Fruit fly (Drosophila melanogaster) whole organism, embryonic: ENCODE results near the gene Elp6.

ENCODE experiments used
- CG11398 ChIP-seq: fragments of 200-800 bp; sonication (Bioruptor generic); optimal IDR thresholded peaks from 2 replicates; lab custom pipeline; 2016; ENCODE audit warnings: missing biosample characterization, missing genetic modification characterization
- CG11504 ChIP-seq: fragments of 200-800 bp; sonication (Bioruptor generic); optimal IDR thresholded peaks from 3 replicates; lab custom pipeline; 2019; ENCODE audit warnings: missing biosample characterization, mild to moderate bottlenecking, missing genetic modification characterization, moderate library complexity
- CG11696 ChIP-seq: fragments of 200-800 bp; sonication (Bioruptor generic); IDR thresholded peaks from 2 replicates; pipeline ENCODE4 v1.3.6; 2022; ENCODE audit warnings: missing biosample characterization, missing genetic modification characterization
- CG12071 ChIP-seq: fragments of 200-800 bp; sonication (Bioruptor generic); optimal IDR thresholded peaks from 3 replicates; lab custom pipeline; 2018; ENCODE audit warnings: missing biosample characterization, mild to moderate bottlenecking, missing genetic modification characterization
- CG12744 ChIP-seq: fragments of 200-800 bp; sonication (Bioruptor generic); optimal IDR thresholded peaks from 2 replicates; lab custom pipeline; 2016; ENCODE audit warnings: missing biosample characterization, missing genetic modification characterization
- CG12769 ChIP-seq: fragments of 200-800 bp; sonication (Bioruptor generic); optimal IDR thresholded peaks from 2 replicates; lab custom pipeline; 2019; ENCODE audit warnings: missing biosample characterization, mild to moderate bottlenecking, missing genetic modification characterization, moderate library complexity
- CG17802 ChIP-seq: fragments of 200-800 bp; sonication (Bioruptor generic); optimal IDR thresholded peaks from 2 replicates; lab custom pipeline; 2018; ENCODE audit warnings: missing biosample characterization, mild to moderate bottlenecking, missing genetic modification characterization, moderate library complexity
- CG18011 ChIP-seq: fragments of 200-800 bp; sonication (Bioruptor generic); optimal IDR thresholded peaks from 2 replicates; lab custom pipeline; 2017; ENCODE audit warnings: missing biosample characterization, missing genetic modification characterization, mild to moderate bottlenecking, moderate library complexity, missing genotype
- CG31441 ChIP-seq: fragments of 200-800 bp; sonication (Bioruptor generic); IDR thresholded peaks from 2 replicates; pipeline ENCODE4 v1.3.6; 2022; ENCODE audit warnings: missing biosample characterization, missing genetic modification characterization
- CG5953 ChIP-seq: fragments of 200-800 bp; sonication (Bioruptor generic); IDR thresholded peaks from 2 replicates; pipeline ENCODE4 v1.3.6; 2022; ENCODE audit warnings: missing biosample characterization, missing genetic modification characterization
- CG6654 ChIP-seq: fragments of 200-800 bp; sonication (Bioruptor generic); optimal IDR thresholded peaks from 2 replicates; lab custom pipeline; 2017; ENCODE audit warnings: missing biosample characterization, mild to moderate bottlenecking, missing genetic modification characterization
- CG7786 ChIP-seq: fragments of 200-800 bp; sonication (Bioruptor generic); optimal IDR thresholded peaks from 2 replicates; lab custom pipeline; 2016; ENCODE audit warnings: missing biosample characterization, missing genetic modification characterization
- CG7839 ChIP-seq: fragments of 200-800 bp; sonication (Bioruptor generic); optimal IDR thresholded peaks from 3 replicates; lab custom pipeline; 2018; ENCODE audit warnings: missing biosample characterization, mild to moderate bottlenecking, missing genetic modification characterization, moderate library complexity
- CG7987 ChIP-seq: fragments of 200-800 bp; sonication (Bioruptor generic); optimal IDR thresholded peaks from 2 replicates; lab custom pipeline; 2018; ENCODE audit warnings: missing biosample characterization, mild to moderate bottlenecking, missing genetic modification characterization, moderate library complexity
- CG8281 ChIP-seq: fragments of 200-800 bp; sonication (Bioruptor generic); optimal IDR thresholded peaks from 2 replicates; lab custom pipeline; 2018; ENCODE audit warnings: missing biosample characterization, mild to moderate bottlenecking, missing genetic modification characterization, moderate library complexity
- CG8944 ChIP-seq: fragments of 200-800 bp; sonication (Bioruptor generic); optimal IDR thresholded peaks from 3 replicates; lab custom pipeline; 2016; ENCODE audit warnings: missing biosample characterization, missing genetic modification characterization
- CG9437 ChIP-seq: fragments of 200-800 bp; sonication (Bioruptor generic); optimal IDR thresholded peaks from 2 replicates; lab custom pipeline; 2018; ENCODE audit warnings: missing biosample characterization, mild to moderate bottlenecking, missing genetic modification characterization
- CG9817 ChIP-seq: fragments of 200-800 bp; sonication (Bioruptor generic); optimal IDR thresholded peaks from 2 replicates; lab custom pipeline; 2018; ENCODE audit warnings: missing biosample characterization, mild to moderate bottlenecking, missing genetic modification characterization, moderate library complexity
- CHES-1-like ChIP-seq: fragments of 200-800 bp; sonication (Bioruptor generic); optimal IDR thresholded peaks from 2 replicates; lab custom pipeline; 2016; ENCODE audit warnings: missing biosample characterization, missing genetic modification characterization
- CoRest ChIP-seq: fragments of 200-800 bp; sonication (Bioruptor generic); optimal IDR thresholded peaks from 3 replicates; lab custom pipeline; 2018; ENCODE audit warnings: missing biosample characterization, mild to moderate bottlenecking, missing genetic modification characterization, moderate library complexity
- Elba2 ChIP-seq: fragments of 200-800 bp; sonication (Bioruptor generic); optimal IDR thresholded peaks from 3 replicates; lab custom pipeline; 2016; ENCODE audit warnings: missing biosample characterization, missing genetic modification characterization
- Fer3 ChIP-seq: fragments of 200-800 bp; sonication (Bioruptor generic); optimal IDR thresholded peaks from 2 replicates; lab custom pipeline; 2018; ENCODE audit warnings: missing biosample characterization, mild to moderate bottlenecking, missing genetic modification characterization, moderate library complexity
- NfI ChIP-seq: fragments of 200-800 bp; sonication (Bioruptor generic); optimal IDR thresholded peaks from 3 replicates; lab custom pipeline; 2018; ENCODE audit warnings: missing biosample characterization, mild to moderate bottlenecking, missing genetic modification characterization, moderate library complexity
- Oli ChIP-seq: fragments of 200-800 bp; sonication (Bioruptor generic); optimal IDR thresholded peaks from 2 replicates; lab custom pipeline; 2018; ENCODE audit warnings: missing biosample characterization, mild to moderate bottlenecking, missing genetic modification characterization, moderate library complexity
- PHDP ChIP-seq: fragments of 200-800 bp; sonication (Bioruptor generic); optimal IDR thresholded peaks from 3 replicates; lab custom pipeline; 2018; ENCODE audit warnings: missing biosample characterization, mild to moderate bottlenecking, missing genetic modification characterization, moderate library complexity
- Sox100B ChIP-seq: fragments of 200-800 bp; sonication (Bioruptor generic); optimal IDR thresholded peaks from 3 replicates; lab custom pipeline; 2018; ENCODE audit warnings: missing biosample characterization, mild to moderate bottlenecking, missing genetic modification characterization
- az2 ChIP-seq: fragments of 200-800 bp; sonication (Bioruptor generic); optimal IDR thresholded peaks from 3 replicates; lab custom pipeline; 2016; ENCODE audit warnings: missing biosample characterization, missing genetic modification characterization
- cato ChIP-seq: fragments of 200-800 bp; sonication (Bioruptor generic); optimal IDR thresholded peaks from 2 replicates; lab custom pipeline; 2016; ENCODE audit warnings: missing biosample characterization, missing genetic modification characterization, borderline replicate concordance
- ci ChIP-seq: fragments of 200-800 bp; sonication (Bioruptor generic); IDR thresholded peaks from 3 replicates; pipeline ENCODE4 v1.3.6; 2022; ENCODE audit warnings: missing biosample characterization, missing genetic modification characterization
- cwo ChIP-seq: fragments of 200-800 bp; sonication (Bioruptor generic); optimal IDR thresholded peaks from 3 replicates; lab custom pipeline; 2017; ENCODE audit warnings: missing biosample characterization, missing genetic modification characterization, mild to moderate bottlenecking, moderate library complexity, missing genetic modification reagents
- dimm ChIP-seq: fragments of 200-800 bp; sonication (Bioruptor generic); IDR thresholded peaks from 2 replicates; pipeline ENCODE4 v1.3.6; 2022; ENCODE audit warnings: missing biosample characterization, missing genetic modification characterization
- disco-r ChIP-seq: fragments of 200-800 bp; sonication (Bioruptor generic); optimal IDR thresholded peaks from 2 replicates; lab custom pipeline; 2016; ENCODE audit warnings: missing biosample characterization, missing genetic modification characterization
- dysf ChIP-seq: fragments of 200-800 bp; sonication (Bioruptor generic); IDR thresholded peaks from 3 replicates; pipeline ENCODE4 v1.3.6; 2022; ENCODE audit warnings: missing biosample characterization, missing genetic modification characterization
- esg ChIP-seq: fragments of 200-800 bp; sonication (Bioruptor generic); conservative IDR thresholded peaks from 2 replicates; pipeline ENCODE4 v1.3.6; 2022; ENCODE audit warnings: missing biosample characterization, missing genetic modification characterization
- exex ChIP-seq: fragments of 200-800 bp; sonication (Bioruptor generic); optimal IDR thresholded peaks from 4 replicates; lab custom pipeline; 2018; ENCODE audit warnings: missing biosample characterization, mild to moderate bottlenecking, missing genetic modification characterization, moderate library complexity
- hkb ChIP-seq, 2 experiments: fragments of 200-800 bp in 1 of 2; fragments of >200 bp in 1 of 2; sonication (Bioruptor generic) in 1 of 2; IDR thresholded peaks in 1 of 2; optimal IDR thresholded peaks in 1 of 2; 2 replicates each; pipeline versions ENCODE4 v1.3.6 to Lab custom; 2017 to 2022; ENCODE audit warnings: missing biosample characterization in 1 of 2, missing genetic modification characterization in 1 of 2
- lov ChIP-seq, 2 experiments: fragments of 200-800 bp in 1 of 2; fragments of >200 bp in 1 of 2; sonication (Bioruptor generic) in 1 of 2; IDR thresholded peaks in 1 of 2; optimal IDR thresholded peaks in 1 of 2; 2 replicates in 1 of 2; 3 replicates in 1 of 2; pipeline versions ENCODE4 v1.3.6 to Lab custom; 2017 to 2022; ENCODE audit warnings: missing biosample characterization in 1 of 2, missing genetic modification characterization in 1 of 2
- nau ChIP-seq: fragments of 200-800 bp; sonication (Bioruptor generic); optimal IDR thresholded peaks from 3 replicates; lab custom pipeline; 2017; ENCODE audit warnings: missing biosample characterization, mild to moderate bottlenecking, missing genetic modification characterization, missing genetic modification reagents
- nerfin-2 ChIP-seq: fragments of 200-800 bp; sonication (Bioruptor generic); IDR thresholded peaks from 2 replicates; pipeline ENCODE4 v1.3.6; 2022; ENCODE audit warnings: missing biosample characterization, missing genetic modification characterization; ENCODE audit not compliant: partially characterized antibody
- oc ChIP-seq: fragments of 200-800 bp; sonication (Bioruptor generic); optimal IDR thresholded peaks from 2 replicates; lab custom pipeline; 2018; ENCODE audit warnings: missing biosample characterization, mild to moderate bottlenecking, missing genetic modification characterization, moderate library complexity
- pzg ChIP-seq: fragments of 200-800 bp; sonication (Bioruptor generic); optimal IDR thresholded peaks from 3 replicates; lab custom pipeline; 2018; ENCODE audit warnings: missing biosample characterization, mild to moderate bottlenecking, missing genetic modification characterization, moderate library complexity
- sd ChIP-seq: fragments of 200-800 bp; sonication (Bioruptor generic); optimal IDR thresholded peaks from 3 replicates; lab custom pipeline; 2018; ENCODE audit warnings: missing biosample characterization, mild to moderate bottlenecking, missing genetic modification characterization, moderate library complexity
- shn ChIP-seq: fragments of 200-800 bp; sonication (Bioruptor generic); optimal IDR thresholded peaks from 3 replicates; lab custom pipeline; 2016; ENCODE audit warnings: missing biosample characterization, missing genetic modification characterization
- sqz ChIP-seq: fragments of 200-800 bp; sonication (Bioruptor generic); optimal IDR thresholded peaks from 3 replicates; lab custom pipeline; 2018; ENCODE audit warnings: missing biosample characterization, mild to moderate bottlenecking, missing genetic modification characterization
- usp ChIP-seq: fragments of >200 bp; optimal IDR thresholded peaks from 2 replicates; lab custom pipeline; 2017; ENCODE audit warnings: missing biosample characterization, missing genetic modification characterization
- vfl ChIP-seq: fragments of 200-800 bp; sonication (Bioruptor generic); optimal IDR thresholded peaks from 2 replicates; lab custom pipeline; 2016; ENCODE audit warnings: missing biosample characterization, missing genetic modification characterization
- vnd ChIP-seq: fragments of 200-800 bp; sonication (Bioruptor generic); IDR thresholded peaks from 3 replicates; pipeline ENCODE4 v1.3.6; 2022; ENCODE audit warnings: missing biosample characterization, missing genetic modification characterization; ENCODE audit not compliant: partially characterized antibody
- z ChIP-seq: fragments of 200-800 bp; sonication (Bioruptor generic); IDR thresholded peaks from 3 replicates; pipeline ENCODE4 v1.3.6; 2022; ENCODE audit warnings: missing biosample characterization, missing genetic modification characterization
- zen2 ChIP-seq: fragments of 200-800 bp; sonication (Bioruptor generic); IDR thresholded peaks from 3 replicates; pipeline ENCODE4 v1.3.6; 2022; ENCODE audit warnings: missing biosample characterization, missing genetic modification characterization; ENCODE audit not compliant: partially characterized antibody

The Elp6 gene

DNA sequence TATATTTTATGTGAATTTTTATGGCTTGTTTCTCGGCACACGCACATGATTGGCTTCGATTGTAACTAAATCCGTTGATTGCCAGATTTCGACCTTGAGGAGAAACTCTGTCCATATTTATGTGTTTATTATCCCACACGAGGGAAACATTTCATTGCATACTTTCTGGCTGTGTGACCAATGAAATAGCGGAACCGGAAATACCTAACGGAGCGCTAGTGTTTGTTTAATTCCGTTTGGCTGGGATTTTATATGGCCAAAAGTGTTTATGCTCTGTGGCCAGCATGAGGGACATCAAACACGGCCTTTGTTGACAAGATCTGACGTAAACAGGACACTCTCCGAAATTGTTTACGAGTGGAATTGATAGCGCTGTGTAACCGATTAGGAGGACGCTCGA lies 46.8 kb downstream of the Elp6 start (continued):
- TF ChIP-seq CG7987 (GFP tag; lab: Kevin White, UChicago) (no peak), CG31441 (peak; percentile 42), CG12071 (GFP tag; lab: Kevin White, UChicago) (peak; percentile 67), cato (GFP tag; lab: Kevin White, UChicago) (no peak), lov (optimal IDR thresholded peaks at IDR 0.05; lab: Kevin White, UChicago) (no peak), lov (GFP tag; IDR thresholded peaks at IDR 0.05; lab: Robert Waterston, UW) (no peak), CG9817 (tag; lab: Kevin White, UChicago) (no peak), sd (tag; lab: Kevin White, UChicago) (no peak), dimm (GFP tag; lab: Robert Waterston, UW) (no peak), PHDP (tag; lab: Kevin White, UChicago) (peak; percentile 52), CG17802 (tag; lab: Kevin White, UChicago) (no peak), pzg (GFP tag; lab: Kevin White, UChicago) (no peak), shn (GFP tag; lab: Kevin White, UChicago) (no peak), CG11504 (tag; lab: Kevin White, UChicago) (no peak), esg (GFP tag; lab: Robert Waterston, UW) (no peak), Fer3 (tag; lab: Kevin White, UChicago) (peak; percentile 19), CG11398 (GFP tag; lab: Kevin White, UChicago) (no peak), CG12769 (no peak), z (peak; percentile 51; the same call in 1 of the 3 replicates), usp (GFP tag; lab: Kevin White, UChicago) (no peak), cwo (GFP tag; lab: Kevin White, UChicago) (no peak), CG7786 (GFP tag; lab: Kevin White, UChicago) (no peak), Elba2 (GFP tag; lab: Kevin White, UChicago) (no peak), exex (tag; lab: Kevin White, UChicago) (no peak), ci (GFP tag; lab: Robert Waterston, UW) (peak; percentile 85), vnd (GFP tag; lab: Robert Waterston, UW) (no peak), Oli (tag; lab: Kevin White, UChicago) (no peak), oc (peak; percentile 6), az2 (GFP tag; lab: Kevin White, UChicago) (no peak), CoRest (tag; lab: Kevin White, UChicago) (peak; percentile 2), CG6654 (GFP tag; lab: Kevin White, UChicago) (no peak), CG5953 (GFP tag; lab: Robert Waterston, UW) (no peak), CG9437 (GFP tag; lab: Kevin White, UChicago) (peak; percentile 5), sqz (GFP tag; lab: Kevin White, UChicago) (no peak), zen2 (GFP tag; lab: Robert Waterston, UW) (no peak), CG8281 (tag; lab: Kevin White, UChicago) (no peak), disco-r (GFP tag; lab: Kevin White, UChicago) (no peak), hkb (optimal IDR thresholded peaks at IDR 0.05; lab: Kevin White, UChicago) (no peak), hkb (GFP tag; IDR thresholded peaks at IDR 0.05; lab: Robert Waterston, UW) (no peak), NfI (GFP tag; lab: Kevin White, UChicago) (peak; percentile 66), Sox100B (GFP tag; lab: Kevin White, UChicago) (no peak), CHES-1-like (GFP tag; lab: Kevin White, UChicago) (no peak), CG7839 (tag; lab: Kevin White, UChicago) (peak; percentile 39), nerfin-2 (no peak), CG11696 (GFP tag; lab: Robert Waterston, UW) (peak; percentile 67), nau (GFP tag; lab: Kevin White, UChicago) (no peak), dysf (peak; percentile 16; the same call in 1 of the 3 replicates), vfl (GFP tag; lab: Kevin White, UChicago) (no peak), CG8944 (GFP tag; lab: Kevin White, UChicago) (no peak), CG12744 (GFP tag; lab: Kevin White, UChicago) (peak; percentile 31), CG18011 (GFP tag; lab: Kevin White, UChicago) (no peak)
